Worm (Caenorhabditis elegans) whole organism, L2 larva: ENCODE results near the gene F13H8.6.

Source experiments
- ZK546.5 ChIP-seq: sonication (generic microtip); optimal IDR thresholded peaks from 2 replicates; lab custom pipeline; 2017; ENCODE audit warnings: missing biosample characterization, missing genetic modification characterization
- ceh-82 ChIP-seq: fragments of 150-350 bp; optimal IDR thresholded peaks from 2 replicates; lab custom pipeline; 2014; ENCODE audit warnings: missing biosample characterization, missing genetic modification characterization
- lsy-2 ChIP-seq, 2 experiments: fragments of 150-350 bp in 1 of 2; sonication (generic microtip) in 1 of 2; optimal IDR thresholded peaks; 2 replicates each; lab custom pipeline; 2014 to 2017; ENCODE audit warnings: missing biosample characterization in 2 of 2, missing genetic modification characterization in 2 of 2
- nhr-237 ChIP-seq: fragments of 150-350 bp; optimal IDR thresholded peaks from 2 replicates; lab custom pipeline; 2014; ENCODE audit warnings: missing biosample characterization, missing genetic modification characterization
- unc-39 ChIP-seq: fragments of 150-350 bp; optimal IDR thresholded peaks from 2 replicates; lab custom pipeline; 2014; ENCODE audit warnings: missing biosample characterization, missing genetic modification characterization

ce11 chrII:6311459-6311858, 24.7 kb upstream of the F13H8.6 start:
- TF ChIP-seq unc-39 (no peak), ceh-82 (no peak), nhr-237 (tag; lab: Kevin White, UChicago) (no peak), lsy-2 (tag; optimal IDR thresholded peaks at IDR 0.05; lab: Kevin White, UChicago) (peak in 1 of 2 experiments; percentile 10), ZK546.5 (no peak)
